Fruit fly (Drosophila melanogaster): ENCODE results near the gene Oatp74D.

dm6 chr3L:17495266-17495961 lies 8.5 kb downstream of the Oatp74D start:
- no peak for TF ChIP-seq rn (GFP tag; IDR thresholded peaks at IDR 0.05)
- TF ChIP-seq CG15710 (tag; optimal IDR thresholded peaks at IDR 0.05), result peak; percentile 73
- peak; percentile 58 for TF ChIP-seq CG13204 (GFP tag; optimal IDR thresholded peaks at IDR 0.05)
- peak; percentile 13 for TF ChIP-seq gl (tag; optimal IDR thresholded peaks at IDR 0.05)
- peak; percentile 45 for TF ChIP-seq CG8301 (tag; optimal IDR thresholded peaks at IDR 0.05)
